Worm (Caenorhabditis elegans): ENCODE results near the gene aptf-3.

- TF ChIP-seq elt-1 (tag; optimal IDR thresholded peaks at IDR 0.05; ENCODE audit: borderline replicate concordance, insufficient read depth) = no peak
- no peak for TF ChIP-seq nhr-12 (tag; optimal IDR thresholded peaks at IDR 0.05)
- TF ChIP-seq ztf-11 (tag; optimal IDR thresholded peaks at IDR 0.05) = no peak
- no peak for TF ChIP-seq pha-4 (tag; optimal IDR thresholded peaks at IDR 0.05)
- no peak for TF ChIP-seq snpc-4 (tag; optimal IDR thresholded peaks at IDR 0.05)
- no peak for TF ChIP-seq unc-39 (tag; optimal IDR thresholded peaks at IDR 0.05)
- no peak for TF ChIP-seq unc-62 (GFP tag; optimal IDR thresholded peaks at IDR 0.05)
- no peak for TF ChIP-seq nhr-237 (tag; optimal IDR thresholded peaks at IDR 0.05)
- TF ChIP-seq ces-1 (GFP tag; optimal IDR thresholded peaks at IDR 0.05) = peak; percentile 10
- no peak for TF ChIP-seq hlh-1 (tag; optimal IDR thresholded peaks at IDR 0.05)
- no peak for TF ChIP-seq sptf-1 (tag; optimal IDR thresholded peaks at IDR 0.05)
- no peak for TF ChIP-seq bed-3 (GFP tag; optimal IDR thresholded peaks at IDR 0.05)
- TF ChIP-seq ceh-43 (GFP tag; optimal IDR thresholded peaks at IDR 0.05) = no peak
Observed at ce11 chrII:8566039-8566438, 28.0 kb upstream of the aptf-3 start, which contains the start of gene stc-1.
